Fruit fly (Drosophila melanogaster) whole organism, wandering third instar larva: Measurements from ENCODE around the gene CG5516.

Experiments used
- CG9705 ChIP-seq: fragments of 200-800 bp; sonication (Bioruptor generic); optimal IDR thresholded peaks from 2 replicates; lab custom pipeline; 2018; ENCODE audit warnings: missing biosample characterization, mild to moderate bottlenecking, missing genetic modification characterization
- jim ChIP-seq: fragments of 175-275, 200-325 bp; sonication (Bioruptor generic); optimal IDR thresholded peaks from 2 replicates; lab custom pipeline; 2016; ENCODE audit warnings: missing biosample characterization, mild to moderate bottlenecking, missing genetic modification characterization
- sv ChIP-seq: fragments of 200-800 bp; sonication (Bioruptor generic); optimal IDR thresholded peaks from 3 replicates; lab custom pipeline; 2016; ENCODE audit warnings: missing biosample characterization, missing genetic modification characterization
- woc ChIP-seq: sonication (Bioruptor generic); optimal IDR thresholded peaks from 2 replicates; lab custom pipeline; 2016; ENCODE audit warnings: missing biosample characterization, mild to moderate bottlenecking, missing genetic modification characterization

Gene CG5516

dm6 chr3R:16013580-16013979 lies 49.9 kb downstream of the CG5516 start:
- TF ChIP-seq sv, result no peak
- no peak for TF ChIP-seq CG9705 (GFP tag; lab: Kevin White, UChicago)
- no peak for TF ChIP-seq woc (GFP tag; lab: Kevin White, UChicago)
- TF ChIP-seq jim (GFP tag; lab: Kevin White, UChicago), result no peak
- TF ChIP-seq, all 38 proteins: peak for 0
